Worm (Caenorhabditis elegans): ENCODE measurements around the gene col-119.

col-119 gene

ce11 chrIV:8949078-8950039 lies 30.2 kb downstream of the col-119 start:
- no peak for TF ChIP-seq lin-39 (tag; optimal IDR thresholded peaks at IDR 0.05)
- peak; percentile 84 for TF ChIP-seq gmeb-1 (tag; optimal IDR thresholded peaks at IDR 0.05)
- no peak for TF ChIP-seq nhr-23 (tag; optimal IDR thresholded peaks at IDR 0.05)
- TF ChIP-seq nhr-6 (tag; optimal IDR thresholded peaks at IDR 0.05), result peak; percentile 86
- TF ChIP-seq nhr-21 (tag; optimal IDR thresholded peaks at IDR 0.05), result peak; percentile 65
- TF ChIP-seq sma-3 (GFP tag; optimal IDR thresholded peaks at IDR 0.05), result peak; percentile 74
- TF ChIP-seq nhr-11 (tag; optimal IDR thresholded peaks at IDR 0.05), result no peak
- TF ChIP-seq lsy-2 (tag; optimal IDR thresholded peaks at IDR 0.05), result peak in 1 of 2 experiments; percentile 75
- peak; percentile 81 for TF ChIP-seq nhr-129 (tag; optimal IDR thresholded peaks at IDR 0.05)
- TF ChIP-seq fos-1 (tag; optimal IDR thresholded peaks at IDR 0.05), result peak; percentile 99
- peak; percentile 68 for TF ChIP-seq ztf-4 (tag; optimal IDR thresholded peaks at IDR 0.05)
- peak; percentile 57 to 89 for TF ChIP-seq mdl-1 (tag; optimal IDR thresholded peaks at IDR 0.05)
- TF ChIP-seq blmp-1 (tag; optimal IDR thresholded peaks at IDR 0.05; ENCODE audit: insufficient read depth), result peak; percentile 95
- peak; percentile 85 for TF ChIP-seq C34F6.9 (tag; optimal IDR thresholded peaks at IDR 0.05)
- no peak for TF ChIP-seq nhr-77 (tag; optimal IDR thresholded peaks at IDR 0.05)
- TF ChIP-seq mbf-1 (tag; optimal IDR thresholded peaks at IDR 0.05), result no peak
- TF ChIP-seq elt-1 (tag; optimal IDR thresholded peaks at IDR 0.05), result no peak
- no peak for TF ChIP-seq mab-5 (tag; optimal IDR thresholded peaks at IDR 0.05)
- peak; percentile 95 for TF ChIP-seq sma-9 (GFP tag; optimal IDR thresholded peaks at IDR 0.05)
- TF ChIP-seq sma-9 (tag; optimal IDR thresholded peaks at IDR 0.05), result no peak
- TF ChIP-seq ceh-82 (tag; optimal IDR thresholded peaks at IDR 0.05), result no peak
- peak; percentile 92 for TF ChIP-seq crh-2 (tag; optimal IDR thresholded peaks at IDR 0.05)
- TF ChIP-seq ama-1 (optimal IDR thresholded peaks at IDR 0.05), result peak; percentile 35
- peak; percentile 82 for TF ChIP-seq F13H6.1 (tag; optimal IDR thresholded peaks at IDR 0.05)
- TF ChIP-seq unc-39 (tag; optimal IDR thresholded peaks at IDR 0.05), result no peak
- peak; percentile 97 for TF ChIP-seq nhr-25 (tag; optimal IDR thresholded peaks at IDR 0.05)
- no peak for TF ChIP-seq lin-13 (GFP tag; optimal IDR thresholded peaks at IDR 0.05)

- no peak for TF ChIP-seq elt-3 (tag; optimal IDR thresholded peaks at IDR 0.05)
- no peak for TF ChIP-seq egl-27 (tag; optimal IDR thresholded peaks at IDR 0.05)
- TF ChIP-seq nhr-77 (tag; optimal IDR thresholded peaks at IDR 0.05), result no peak
- no peak for TF ChIP-seq dmd-4 (tag; optimal IDR thresholded peaks at IDR 0.05)
- TF ChIP-seq sma-9 (GFP tag; optimal IDR thresholded peaks at IDR 0.05), result peak; percentile 49
- TF ChIP-seq sma-9 (tag; optimal IDR thresholded peaks at IDR 0.05), result no peak
- peak; percentile 85 for TF ChIP-seq mab-5 (tag; optimal IDR thresholded peaks at IDR 0.05)
- no peak for TF ChIP-seq ZK546.5 (tag; optimal IDR thresholded peaks at IDR 0.05)
- no peak for TF ChIP-seq ceh-16 (tag; optimal IDR thresholded peaks at IDR 0.05)
- TF ChIP-seq F13H6.1 (tag; optimal IDR thresholded peaks at IDR 0.05), result peak; percentile 65
- TF ChIP-seq gmeb-1 (tag; optimal IDR thresholded peaks at IDR 0.05), result no peak
- peak; percentile 67 for TF ChIP-seq crh-2 (tag; optimal IDR thresholded peaks at IDR 0.05)
- peak; percentile 78 for TF ChIP-seq sem-4 (tag; optimal IDR thresholded peaks at IDR 0.05)
- no peak for TF ChIP-seq ama-1 (optimal IDR thresholded peaks at IDR 0.05)
- TF ChIP-seq R02D3.7 (tag; optimal IDR thresholded peaks at IDR 0.05), result no peak
- peak; percentile 76 for TF ChIP-seq C34F6.9 (tag; optimal IDR thresholded peaks at IDR 0.05)
- no peak for TF ChIP-seq ceh-82 (tag; optimal IDR thresholded peaks at IDR 0.05)
- no peak for TF ChIP-seq unc-62 (GFP tag; optimal IDR thresholded peaks at IDR 0.05)
- no peak for TF ChIP-seq snpc-4 (tag; optimal IDR thresholded peaks at IDR 0.05)
- peak; percentile 18 to 71 for TF ChIP-seq mdl-1 (tag; optimal IDR thresholded peaks at IDR 0.05)
- TF ChIP-seq nhr-11 (tag; optimal IDR thresholded peaks at IDR 0.05), result no peak
- no peak for TF ChIP-seq nhr-23 (tag; optimal IDR thresholded peaks at IDR 0.05)
- TF ChIP-seq nhr-10 (tag; optimal IDR thresholded peaks at IDR 0.05), result no peak
- TF ChIP-seq alr-1 (tag; optimal IDR thresholded peaks at IDR 0.05), result no peak
- peak; percentile 62 for TF ChIP-seq nhr-129 (tag; optimal IDR thresholded peaks at IDR 0.05)
- TF ChIP-seq mbf-1 (tag; optimal IDR thresholded peaks at IDR 0.05), result no peak
- TF ChIP-seq nhr-21 (tag; optimal IDR thresholded peaks at IDR 0.05), result no peak
- TF ChIP-seq lin-11 (tag; optimal IDR thresholded peaks at IDR 0.05), result no peak
- TF ChIP-seq lsy-2 (tag; optimal IDR thresholded peaks at IDR 0.05), result peak in 1 of 2 experiments; percentile 68
- no peak for TF ChIP-seq fos-1 (tag; optimal IDR thresholded peaks at IDR 0.05)
- peak; percentile 13 for TF ChIP-seq zag-1 (tag; optimal IDR thresholded peaks at IDR 0.05)
Observed at ce11 chrIV:8947146-8947545, 32.4 kb downstream of the col-119 start.
